Worm (Caenorhabditis elegans) whole organism, mixed stage, embryonic: ENCODE measurements around the gene C47E12.3.

ENCODE experiments used
- M03D4.4 ChIP-seq: sonication (generic microtip); optimal IDR thresholded peaks from 2 replicates; lab custom pipeline; 2017; ENCODE audit warnings: mild to moderate bottlenecking, missing genetic modification characterization, missing compliant biosample characterization
- bed-3 ChIP-seq: fragments of 200-800 bp; sonication (Bioruptor generic); optimal IDR thresholded peaks from 3 replicates; lab custom pipeline; 2018; ENCODE audit warnings: mild to moderate bottlenecking, missing genetic modification characterization, moderate library complexity, missing compliant biosample characterization
- ceh-39 ChIP-seq: fragments of 150-350 bp; optimal IDR thresholded peaks from 2 replicates; lab custom pipeline; 2014; ENCODE audit warnings: missing biosample characterization, missing genetic modification characterization
- ceh-43 ChIP-seq: fragments of 200-800 bp; sonication (Bioruptor generic); optimal IDR thresholded peaks from 2 replicates; lab custom pipeline; 2018; ENCODE audit warnings: mild to moderate bottlenecking, missing genetic modification characterization, moderate library complexity, missing compliant biosample characterization
- cnd-1 ChIP-seq: fragments of 200-800 bp; sonication (Bioruptor generic); optimal IDR thresholded peaks from 2 replicates; lab custom pipeline; 2018; ENCODE audit warnings: mild to moderate bottlenecking, missing genetic modification characterization, missing compliant biosample characterization
- drap-1 ChIP-seq: fragments of 200-800 bp; sonication (Bioruptor generic); optimal IDR thresholded peaks from 3 replicates; lab custom pipeline; 2018; ENCODE audit warnings: mild to moderate bottlenecking, missing genetic modification characterization, missing compliant biosample characterization
- elt-1 ChIP-seq: sonication (generic microtip); optimal IDR thresholded peaks from 2 replicates; lab custom pipeline; 2017; ENCODE audit warnings: missing genetic modification characterization, mild to moderate bottlenecking, missing compliant biosample characterization, antibody characterized with exemption, moderate library complexity, borderline replicate concordance; ENCODE audit not compliant: insufficient read depth
- elt-3 ChIP-seq: fragments of 150-350 bp; optimal IDR thresholded peaks from 2 replicates; lab custom pipeline; 2014; ENCODE audit warnings: missing biosample characterization, missing genetic modification characterization
- flh-1 ChIP-seq: fragments of 200-800 bp; sonication (Bioruptor generic); optimal IDR thresholded peaks from 2 replicates; lab custom pipeline; 2018; ENCODE audit warnings: mild to moderate bottlenecking, missing genetic modification characterization, moderate library complexity, missing compliant biosample characterization
- ham-2 ChIP-seq: fragments of 200-800 bp; sonication (Bioruptor generic); optimal IDR thresholded peaks from 2 replicates; lab custom pipeline; 2018; ENCODE audit warnings: mild to moderate bottlenecking, missing genetic modification characterization, missing compliant biosample characterization
- hlh-1 ChIP-seq: fragments of 150-350 bp; optimal IDR thresholded peaks from 2 replicates; lab custom pipeline; 2014; ENCODE audit warnings: missing biosample characterization, missing genetic modification reagents, missing genetic modification characterization
- lin-13 ChIP-seq: fragments of 150-350 bp; optimal IDR thresholded peaks from 2 replicates; lab custom pipeline; 2014; ENCODE audit warnings: missing biosample characterization, missing genetic modification characterization
- lin-32 ChIP-seq: fragments of 200-800 bp; sonication (Bioruptor generic); optimal IDR thresholded peaks from 2 replicates; lab custom pipeline; 2018; ENCODE audit warnings: mild to moderate bottlenecking, missing genetic modification characterization, missing compliant biosample characterization
- lsy-2 ChIP-seq: fragments of 150-350 bp; optimal IDR thresholded peaks from 2 replicates; lab custom pipeline; 2014; ENCODE audit warnings: missing biosample characterization, missing genetic modification characterization
- mab-5 ChIP-seq: fragments of 150-350 bp; optimal IDR thresholded peaks from 2 replicates; lab custom pipeline; 2014; ENCODE audit warnings: missing biosample characterization, missing genetic modification characterization
- mep-1 ChIP-seq: fragments of 150-350 bp; optimal IDR thresholded peaks from 2 replicates; lab custom pipeline; 2017; ENCODE audit warnings: missing biosample characterization, missing genetic modification reagents, missing genetic modification characterization, inconsistent platforms
- mls-2 ChIP-seq: sonication (generic microtip); optimal IDR thresholded peaks from 2 replicates; lab custom pipeline; 2016; ENCODE audit warnings: mild to moderate bottlenecking, missing genetic modification characterization, moderate library complexity, missing compliant biosample characterization
- nhr-12 ChIP-seq: fragments of 150-350 bp; optimal IDR thresholded peaks from 2 replicates; lab custom pipeline; 2014; ENCODE audit warnings: missing biosample characterization, missing genetic modification characterization
- nhr-2 ChIP-seq: fragments of 150-350 bp; optimal IDR thresholded peaks from 2 replicates; lab custom pipeline; 2014; ENCODE audit warnings: missing biosample characterization, missing genetic modification characterization
- nhr-237 ChIP-seq: fragments of 150-350 bp; optimal IDR thresholded peaks from 2 replicates; lab custom pipeline; 2014; ENCODE audit warnings: missing biosample characterization, missing genetic modification characterization
- nhr-28 ChIP-seq: fragments of 150-350 bp; optimal IDR thresholded peaks from 2 replicates; lab custom pipeline; 2014; ENCODE audit warnings: missing biosample characterization, missing genetic modification characterization
- nhr-76 ChIP-seq: sonication (generic microtip); optimal IDR thresholded peaks from 2 replicates; lab custom pipeline; 2017; ENCODE audit warnings: missing biosample characterization, missing genetic modification characterization
- pha-4 ChIP-seq: fragments of 150-350 bp; optimal IDR thresholded peaks from 2 replicates; lab custom pipeline; 2018; ENCODE audit warnings: missing biosample characterization, missing genetic modification reagents, missing genetic modification characterization
- sem-2 ChIP-seq: fragments of 200-800 bp; sonication (Bioruptor generic); optimal IDR thresholded peaks from 2 replicates; lab custom pipeline; 2018; ENCODE audit warnings: mild to moderate bottlenecking, missing genetic modification characterization, missing compliant biosample characterization
- snpc-4 ChIP-seq: fragments of 150-350 bp; optimal IDR thresholded peaks from 2 replicates; lab custom pipeline; 2014; ENCODE audit warnings: missing biosample characterization, missing genetic modification characterization
- unc-120 ChIP-seq: sonication (generic microtip); optimal IDR thresholded peaks from 2 replicates; lab custom pipeline; 2017; ENCODE audit warnings: missing genetic modification characterization, missing compliant biosample characterization; ENCODE audit not compliant: poor library complexity, severe bottlenecking
- unc-39 ChIP-seq: fragments of 150-350 bp; optimal IDR thresholded peaks from 2 replicates; lab custom pipeline; 2014; ENCODE audit warnings: missing biosample characterization, missing genetic modification characterization
- unc-62 ChIP-seq: fragments of 150-350 bp; optimal IDR thresholded peaks from 2 replicates; lab custom pipeline; 2014; ENCODE audit warnings: missing biosample characterization, missing genetic modification reagents, missing genetic modification characterization
- zip-8 ChIP-seq: fragments of 150-350 bp; optimal IDR thresholded peaks from 2 replicates; lab custom pipeline; 2014; ENCODE audit warnings: missing biosample characterization, missing genetic modification characterization
- ztf-11 ChIP-seq: fragments of 150-350 bp; optimal IDR thresholded peaks from 2 replicates; lab custom pipeline; 2014; ENCODE audit warnings: missing biosample characterization, missing genetic modification characterization

Gene C47E12.3

ce11 chrIV:9982895-9983294, 18.8 kb downstream of the C47E12.3 start, which contains the start of gene mam-2:
Gene mam-2, plus strand, starts transcription at chrIV:9983195.
- TF ChIP-seq drap-1 (GFP tag; lab: Kevin White, UChicago) = no peak
- TF ChIP-seq cnd-1 (tag; lab: Kevin White, UChicago) = no peak
- no peak for TF ChIP-seq ceh-43 (GFP tag; lab: Kevin White, UChicago)
- TF ChIP-seq ham-2 (GFP tag; lab: Kevin White, UChicago) = peak; percentile 33
- no peak for TF ChIP-seq unc-39 (tag; lab: Kevin White, UChicago)
- no peak for TF ChIP-seq elt-3 (tag; lab: Kevin White, UChicago)
- no peak for TF ChIP-seq ztf-11 (tag; lab: Kevin White, UChicago)
- TF ChIP-seq, all 35 proteins: peak for 1

- TF ChIP-seq ceh-43 (GFP tag; lab: Kevin White, UChicago) = no peak
- no peak for TF ChIP-seq elt-1 (tag; lab: Kevin White, UChicago)
- TF ChIP-seq lin-13 (tag; lab: Kevin White, UChicago) = no peak
- TF ChIP-seq zip-8 = no peak
- no peak for TF ChIP-seq nhr-2 (tag; lab: Kevin White, UChicago)
- TF ChIP-seq unc-120 (tag; lab: Kevin White, UChicago) = no peak
- TF ChIP-seq ztf-11 (tag; lab: Kevin White, UChicago) = no peak
- TF ChIP-seq snpc-4 (tag; lab: Kevin White, UChicago) = no peak
- TF ChIP-seq sem-2 (GFP tag; lab: Kevin White, UChicago) = no peak
- TF ChIP-seq mab-5 (tag; lab: Kevin White, UChicago) = no peak
- no peak for TF ChIP-seq pha-4
- no peak for TF ChIP-seq lin-32
- no peak for TF ChIP-seq hlh-1
- no peak for TF ChIP-seq mep-1 (tag; lab: Kevin White, UChicago)
- TF ChIP-seq elt-3 (tag; lab: Kevin White, UChicago) = no peak
- TF ChIP-seq mls-2 = no peak
- no peak for TF ChIP-seq unc-39 (tag; lab: Kevin White, UChicago)
- no peak for TF ChIP-seq bed-3 (GFP tag; lab: Kevin White, UChicago)
- TF ChIP-seq lsy-2 (tag; lab: Kevin White, UChicago) = no peak
- no peak for TF ChIP-seq unc-62 (GFP tag; lab: Kevin White, UChicago)
Observed at ce11 chrIV:9982226-9982794, 19.3 kb downstream of the C47E12.3 start, which contains the start of gene rrp-1. Gene rrp-1, minus strand, starts transcription at chrIV:9982276.

- TF ChIP-seq hlh-1 (peak; percentile 83), unc-39 (tag; lab: Kevin White, UChicago) (no peak), lin-13 (tag; lab: Kevin White, UChicago) (no peak)
Observed at ce11 chrIV:9977602-9978172, 24.0 kb downstream of the C47E12.3 start, which contains the start of gene dhp-2. Gene dhp-2, plus strand, starts transcription at chrIV:9978122.

- TF ChIP-seq bed-3 (GFP tag; lab: Kevin White, UChicago) (no peak), pha-4 (no peak), nhr-2 (tag; lab: Kevin White, UChicago) (no peak), sem-2 (GFP tag; lab: Kevin White, UChicago) (no peak), drap-1 (GFP tag; lab: Kevin White, UChicago) (no peak), mls-2 (no peak), M03D4.4 (tag; lab: Kevin White, UChicago) (no peak), snpc-4 (tag; lab: Kevin White, UChicago) (no peak), nhr-28 (tag; lab: Kevin White, UChicago) (no peak), flh-1 (GFP tag; lab: Kevin White, UChicago) (no peak), nhr-76 (tag; lab: Kevin White, UChicago) (no peak), lsy-2 (tag; lab: Kevin White, UChicago) (no peak), nhr-12 (tag; lab: Kevin White, UChicago) (no peak), mab-5 (tag; lab: Kevin White, UChicago) (no peak), unc-39 (tag; lab: Kevin White, UChicago) (no peak), unc-120 (tag; lab: Kevin White, UChicago) (no peak), nhr-237 (no peak), cnd-1 (tag; lab: Kevin White, UChicago) (no peak), ceh-39 (tag; lab: Kevin White, UChicago) (no peak)
Observed at ce11 chrIV:9976284-9976683, 25.4 kb downstream of the C47E12.3 start, which contains the start of gene C47E12.14. Gene C47E12.14, minus strand, starts transcription at chrIV:9976384.
